2 worm cellular contexts compared by ENCODE assay signal in genomic region chrII:12042108-12042960, ce11.
TF ChIP-seq lines count a peak whose summit lies in the region.

ippk-1 (plus strand) TSS chrII:12042910.

TF ChIP-seq in whole organism, L1 larva, 84 proteins besides CTCF, POLR2A, EP300 and RAD21 (continued from another document):
- TF ChIP-seq hpl-2 (GFP tag; optimal IDR thresholded peaks at IDR 0.05; lab: Kevin White, UChicago) (no peak), lin-14 (GFP tag; optimal IDR thresholded peaks at IDR 0.05; lab: Kevin White, UChicago) (peak; percentile 90), lin-15B (tag; optimal IDR thresholded peaks at IDR 0.05; lab: Kevin White, UChicago) (peak; percentile 41), irx-1 (tag; optimal IDR thresholded peaks at IDR 0.05; lab: Kevin White, UChicago) (peak; percentile 53), lin-13 (GFP tag; optimal IDR thresholded peaks at IDR 0.05; lab: Kevin White, UChicago) (peak; percentile 50), unc-86 (tag; optimal IDR thresholded peaks at IDR 0.05; lab: Kevin White, UChicago) (peak; percentile 71), fkh-10 (GFP tag; optimal IDR thresholded peaks at IDR 0.05; lab: Kevin White, UChicago) (peak; percentile 38), vab-15 (tag; optimal IDR thresholded peaks at IDR 0.05; lab: Kevin White, UChicago) (peak; percentile 11), pag-3 (tag; optimal IDR thresholded peaks at IDR 0.05; lab: Kevin White, UChicago; ENCODE audit: borderline replicate concordance, insufficient read depth) (no peak), efl-3 (GFP tag; optimal IDR thresholded peaks at IDR 0.05; lab: Kevin White, UChicago) (no peak), swsn-7 (tag; optimal IDR thresholded peaks at IDR 0.05; lab: Kevin White, UChicago) (peak; percentile 51), blmp-1 (tag; optimal IDR thresholded peaks at IDR 0.05; lab: Kevin White, UChicago) (peak; percentile 64), F16B12.6 (tag; optimal IDR thresholded peaks at IDR 0.05; lab: Kevin White, UChicago) (no peak), hlh-17 (GFP tag; optimal IDR thresholded peaks at IDR 0.05; lab: Kevin White, UChicago; ENCODE audit: borderline replicate concordance) (no peak), ces-1 (GFP tag; optimal IDR thresholded peaks at IDR 0.05; lab: Kevin White, UChicago) (no peak), nhr-71 (tag; optimal IDR thresholded peaks at IDR 0.05; lab: Kevin White, UChicago) (peak; percentile 73), ztf-4 (tag; optimal IDR thresholded peaks at IDR 0.05; lab: Kevin White, UChicago) (no peak), nhr-76 (tag; optimal IDR thresholded peaks at IDR 0.05; lab: Kevin White, UChicago) (no peak), elt-2 (tag; optimal IDR thresholded peaks at IDR 0.05; lab: Kevin White, UChicago) (peak; percentile 38), fkh-4 (tag; optimal IDR thresholded peaks at IDR 0.05; lab: Kevin White, UChicago; ENCODE audit: borderline replicate concordance) (no peak), snu-23 (GFP tag; optimal IDR thresholded peaks at IDR 0.05; lab: Kevin White, UChicago) (peak; percentile 75), jun-1 (tag; optimal IDR thresholded peaks at IDR 0.05; lab: Kevin White, UChicago) (no peak), unc-130 (tag; optimal IDR thresholded peaks at IDR 0.05; lab: Kevin White, UChicago) (no peak), ceh-90 (tag; optimal IDR thresholded peaks at IDR 0.05; lab: Kevin White, UChicago) (peak; percentile 58), alr-1 (tag; optimal IDR thresholded peaks at IDR 0.05; lab: Kevin White, UChicago; ENCODE audit: borderline replicate concordance) (no peak), C16A3.4 (tag; optimal IDR thresholded peaks at IDR 0.05; lab: Kevin White, UChicago) (peak; percentile 44), hlh-4 (tag; optimal IDR thresholded peaks at IDR 0.05; lab: Kevin White, UChicago) (no peak), zag-1 (tag; optimal IDR thresholded peaks at IDR 0.05; lab: Kevin White, UChicago) (no peak), dsc-1 (tag; optimal IDR thresholded peaks at IDR 0.05; lab: Kevin White, UChicago) (peak; percentile 25), nhr-237 (tag; optimal IDR thresholded peaks at IDR 0.05; lab: Kevin White, UChicago) (no peak), tbx-2 (tag; optimal IDR thresholded peaks at IDR 0.05; lab: Kevin White, UChicago) (peak; percentile 61), isw-1 (GFP tag; IDR thresholded peaks at IDR 0.05; lab: Robert Waterston, UW) (peak; percentile 65), nhr-20 (tag; optimal IDR thresholded peaks at IDR 0.05; lab: Kevin White, UChicago) (peak; percentile 54), lin-39 (tag; optimal IDR thresholded peaks at IDR 0.05; lab: Kevin White, UChicago) (peak; percentile 9), mdl-1 (tag; optimal IDR thresholded peaks at IDR 0.05; lab: Kevin White, UChicago) (peak in 1 of 2 experiments; percentile 57), nhr-11 (tag; optimal IDR thresholded peaks at IDR 0.05; lab: Kevin White, UChicago) (no peak), efl-1 (optimal IDR thresholded peaks at IDR 0.05; lab: Kevin White, UChicago) (peak; percentile 56 to 62), efl-1 (GFP tag; optimal IDR thresholded peaks at IDR 0.05 in 1 of 2; lab: Kevin White, UChicago) (peak; percentile 48 to 93), ets-5 (GFP tag; IDR thresholded peaks at IDR 0.05; lab: Robert Waterston, UW) (no peak), pax-3 (tag; optimal IDR thresholded peaks at IDR 0.05; lab: Kevin White, UChicago) (peak; percentile 80), dpl-1 (GFP tag; optimal IDR thresholded peaks at IDR 0.05; lab: Kevin White, UChicago) (peak; percentile 16 to 46 (median 39)), rnt-1 (tag; optimal IDR thresholded peaks at IDR 0.05; lab: Kevin White, UChicago) (peak; percentile 80), Y116A8C.19 (tag; optimal IDR thresholded peaks at IDR 0.05; lab: Kevin White, UChicago; ENCODE audit: borderline replicate concordance) (no peak), snpc-4 (tag; optimal IDR thresholded peaks at IDR 0.05; lab: Kevin White, UChicago) (no peak), egl-13 (tag; optimal IDR thresholded peaks at IDR 0.05; lab: Kevin White, UChicago) (peak; percentile 67), elt-3 (tag; optimal IDR thresholded peaks at IDR 0.05; lab: Kevin White, UChicago) (peak in 2 of 6 experiments; percentile 79 to 82), mab-9 (GFP tag; IDR thresholded peaks at IDR 0.05; lab: Robert Waterston, UW) (no peak), tlp-1 (tag; optimal IDR thresholded peaks at IDR 0.05; lab: Kevin White, UChicago) (no peak), nhr-84 (tag; optimal IDR thresholded peaks at IDR 0.05; lab: Kevin White, UChicago) (peak; percentile 17), pqm-1 (tag; optimal IDR thresholded peaks at IDR 0.05; lab: Kevin White, UChicago) (no peak), zip-4 (GFP tag; optimal IDR thresholded peaks at IDR 0.05; lab: Kevin White, UChicago) (peak; percentile 65), xbp-1 (tag; optimal IDR thresholded peaks at IDR 0.05; lab: Kevin White, UChicago) (peak; percentile 37), sptf-1 (tag; optimal IDR thresholded peaks at IDR 0.05; lab: Kevin White, UChicago) (no peak), nhr-77 (tag; optimal IDR thresholded peaks at IDR 0.05; lab: Kevin White, UChicago) (peak; percentile 29), unc-30 (tag; optimal IDR thresholded peaks at IDR 0.05; lab: Kevin White, UChicago) (no peak), nhr-85 (tag; lab: Kevin White, UChicago) (peak; percentile 91), egl-27 (tag; optimal IDR thresholded peaks at IDR 0.05; lab: Kevin White, UChicago) (no peak), mep-1 (tag; optimal IDR thresholded peaks at IDR 0.05; lab: Kevin White, UChicago) (no peak), lir-3 (tag; optimal IDR thresholded peaks at IDR 0.05; lab: Kevin White, UChicago; ENCODE audit: poor library complexity) (peak; percentile 50), nhr-90 (tag; optimal IDR thresholded peaks at IDR 0.05; lab: Kevin White, UChicago; ENCODE audit: poor library complexity) (peak; percentile 48), ceh-82 (tag; optimal IDR thresholded peaks at IDR 0.05; lab: Kevin White, UChicago) (peak in 2 of 3 experiments; percentile 34 to 47), unc-62 (GFP tag; optimal IDR thresholded peaks at IDR 0.05; lab: Kevin White, UChicago) (no peak), skn-1 (tag; optimal IDR thresholded peaks at IDR 0.05; lab: Kevin White, UChicago) (peak; percentile 63), ceh-88 (GFP tag; IDR thresholded peaks at IDR 0.05; lab: Robert Waterston, UW) (no peak; the same call in 1 of the 2 replicates), sox-4 (tag; optimal IDR thresholded peaks at IDR 0.05; lab: Kevin White, UChicago) (no peak), C34B4.2 (tag; optimal IDR thresholded peaks at IDR 0.05; lab: Kevin White, UChicago) (no peak)

TF ChIP-seq in whole organism, L3 larva, 47 proteins besides CTCF, POLR2A, EP300 and RAD21 (continued from another document):
- TF ChIP-seq lin-15B (tag; optimal IDR thresholded peaks at IDR 0.05; lab: Kevin White, UChicago) (peak; percentile 75), R02D3.7 (tag; optimal IDR thresholded peaks at IDR 0.05; lab: Kevin White, UChicago) (no peak), nhr-28 (tag; optimal IDR thresholded peaks at IDR 0.05; lab: Kevin White, UChicago) (no peak), fos-1 (tag; optimal IDR thresholded peaks at IDR 0.05; lab: Kevin White, UChicago) (no peak), nhr-25 (tag; optimal IDR thresholded peaks at IDR 0.05; lab: Kevin White, UChicago) (peak; percentile 27)
TF ChIP-seq in whole organism, L3 larva: peak in this region for 16.
